Fruit fly (Drosophila melanogaster) Kc167 (cell line): ENCODE results near the gene CG43740.

Experiments
- Sin3A ChIP-seq: fragments of >200 bp; optimal IDR thresholded peaks from 2 replicates; lab custom pipeline; 2018; ENCODE audit warnings: missing external identifiers
- h ChIP-seq: fragments of >200 bp; optimal IDR thresholded peaks from 3 replicates; lab custom pipeline; 2018; ENCODE audit warnings: missing external identifiers
- psq ChIP-seq: fragments of >200 bp; optimal IDR thresholded peaks from 2 replicates; lab custom pipeline; 2017; ENCODE audit warnings: missing external identifiers
- ttk ChIP-seq: sonication (Bioruptor generic); optimal IDR thresholded peaks from 2 replicates; lab custom pipeline; 2017; ENCODE audit warnings: missing external identifiers

dm6 chrX:10396832-10397231 is 63.4 kb downstream of the CG43740 start:
- TF ChIP-seq h (lab: Kevin White, UChicago) (no peak), ttk (lab: Kevin White, UChicago) (no peak), Sin3A (no peak), psq (lab: Kevin White, UChicago) (no peak)
